Worm (Caenorhabditis elegans) whole organism, young adult: Measurements from ENCODE around the gene exp-2.

Experiments
- F23B12.7 ChIP-seq: sonication (generic microtip); optimal IDR thresholded peaks from 2 replicates; lab custom pipeline; 2017; ENCODE audit warnings: missing genetic modification characterization, mild to moderate bottlenecking, missing compliant biosample characterization, antibody characterized with exemption, moderate library complexity; ENCODE audit not compliant: insufficient read depth
- F33H1.4 ChIP-seq: fragments of 200-800 bp; sonication (Bioruptor generic); IDR thresholded peaks from 2 replicates; pipeline ENCODE4 v1.3.6; 2022; ENCODE audit warnings: missing genetic modification reagents, missing genetic modification characterization, missing compliant biosample characterization
- F57C9.4 ChIP-seq: sonication (generic microtip); optimal IDR thresholded peaks from 2 replicates; lab custom pipeline; 2017; ENCODE audit warnings: mild to moderate bottlenecking, missing genetic modification characterization, missing compliant biosample characterization
- T26A5.8 ChIP-seq: sonication (generic microtip); optimal IDR thresholded peaks from 2 replicates; lab custom pipeline; 2016; ENCODE audit warnings: missing genetic modification characterization, missing compliant biosample characterization
- Y53G8AR.9 ChIP-seq: fragments of 200-800 bp; sonication (Bioruptor generic); conservative IDR thresholded peaks from 2 replicates; pipeline ENCODE4 v1.3.6; 2022; ENCODE audit warnings: missing genetic modification reagents, missing genetic modification characterization, missing compliant biosample characterization
- aptf-3 ChIP-seq: fragments of 200-800 bp; sonication (Bioruptor generic); IDR thresholded peaks from 2 replicates; pipeline ENCODE4 v1.3.6; 2022; ENCODE audit warnings: missing genetic modification characterization, missing compliant biosample characterization
- athp-1 ChIP-seq: sonication (generic microtip); optimal IDR thresholded peaks from 2 replicates; lab custom pipeline; 2017; ENCODE audit warnings: mild to moderate bottlenecking, missing genetic modification characterization, missing compliant biosample characterization
- attf-3 ChIP-seq: fragments of 200-800 bp; sonication (Bioruptor generic); conservative IDR thresholded peaks from 2 replicates; pipeline ENCODE4 v1.3.6; 2022; ENCODE audit warnings: missing genetic modification reagents, missing genetic modification characterization, missing compliant biosample characterization
- attf-5 ChIP-seq: fragments of 200-800 bp; sonication (Bioruptor generic); optimal IDR thresholded peaks from 2 replicates; lab custom pipeline; 2018; ENCODE audit warnings: mild to moderate bottlenecking, missing genetic modification characterization, missing compliant biosample characterization
- bed-2 ChIP-seq: fragments of 200-800 bp; sonication (Bioruptor generic); IDR thresholded peaks from 2 replicates; pipeline ENCODE4 v1.3.6; 2022; ENCODE audit warnings: missing genetic modification reagents, missing genetic modification characterization, missing compliant biosample characterization
- ceh-58 ChIP-seq: fragments of 200-800 bp; sonication (Bioruptor generic); IDR thresholded peaks from 2 replicates; pipeline ENCODE4 v1.3.6; 2022; ENCODE audit warnings: missing genetic modification characterization, missing compliant biosample characterization
- ceh-79 ChIP-seq: sonication (generic microtip); optimal IDR thresholded peaks from 2 replicates; lab custom pipeline; 2017; ENCODE audit warnings: mild to moderate bottlenecking, missing genetic modification characterization, missing compliant biosample characterization
- dox-1 ChIP-seq: fragments of 200-800 bp; sonication (Bioruptor generic); IDR thresholded peaks from 2 replicates; pipeline ENCODE4 v1.3.6; 2022; ENCODE audit warnings: missing genetic modification reagents, missing genetic modification characterization, missing compliant biosample characterization
- dpl-1 ChIP-seq: fragments of 150-350 bp; optimal IDR thresholded peaks from 2 replicates; lab custom pipeline; 2014; ENCODE audit warnings: missing biosample characterization, missing genetic modification reagents, missing genetic modification characterization
- efl-1 ChIP-seq: fragments of 150-350 bp; optimal IDR thresholded peaks from 2 replicates; lab custom pipeline; 2014; ENCODE audit warnings: missing biosample characterization, missing genetic modification reagents, missing genetic modification characterization
- egl-18 ChIP-seq: fragments of 200-800 bp; sonication (Bioruptor generic); IDR thresholded peaks from 2 replicates; pipeline ENCODE4 v1.3.6; 2022; ENCODE audit warnings: missing genetic modification reagents, missing genetic modification characterization, missing compliant biosample characterization
- egrh-3 ChIP-seq: fragments of 200-800 bp; sonication (Bioruptor generic); IDR thresholded peaks from 2 replicates; pipeline ENCODE4 v1.3.6; 2022; ENCODE audit warnings: missing genetic modification reagents, missing genetic modification characterization, missing compliant biosample characterization
- ekl-4 ChIP-seq: fragments of 200-800 bp; sonication (Bioruptor generic); IDR thresholded peaks from 2 replicates; pipeline ENCODE4 v1.3.6; 2022; ENCODE audit warnings: missing genetic modification reagents, missing genetic modification characterization, missing compliant biosample characterization
- hlh-26 ChIP-seq: fragments of 200-800 bp; sonication (Bioruptor generic); conservative IDR thresholded peaks from 2 replicates; pipeline ENCODE4 v1.3.6; 2022; ENCODE audit warnings: missing genetic modification reagents, missing genetic modification characterization, missing compliant biosample characterization
- hsf-1 ChIP-seq: fragments of 200-800 bp; sonication (Bioruptor generic); IDR thresholded peaks from 2 replicates; pipeline ENCODE4 v1.3.6; 2022; ENCODE audit warnings: missing genetic modification reagents, missing genetic modification characterization, missing compliant biosample characterization
- let-607 ChIP-seq, 2 experiments: fragments of 200-800 bp in 1 of 2; sonication (Bioruptor generic) in 1 of 2; sonication (generic microtip) in 1 of 2; optimal IDR thresholded peaks; 2 replicates each; lab custom pipeline; 2016 to 2018; ENCODE audit warnings: mild to moderate bottlenecking in 2 of 2, missing compliant biosample characterization in 2 of 2, missing genetic modification characterization in 2 of 2, moderate library complexity in 2 of 2, missing genotype in 1 of 2
- lin-40 ChIP-seq: sonication (generic microtip); optimal IDR thresholded peaks from 2 replicates; lab custom pipeline; 2016; ENCODE audit warnings: missing genetic modification characterization, mild to moderate bottlenecking, missing compliant biosample characterization, missing genotype, missing genetic modification reagents
- lin-54 ChIP-seq: fragments of 200-800 bp; sonication (Bioruptor generic); optimal IDR thresholded peaks from 2 replicates; lab custom pipeline; 2018; ENCODE audit warnings: mild to moderate bottlenecking, missing genetic modification characterization, missing compliant biosample characterization
- madf-6 ChIP-seq: fragments of 200-800 bp; sonication (Bioruptor generic); IDR thresholded peaks from 2 replicates; pipeline ENCODE4 v1.3.6; 2022; ENCODE audit warnings: missing genetic modification reagents, missing genetic modification characterization, missing compliant biosample characterization
- madf-8 ChIP-seq: fragments of 200-800 bp; sonication (Bioruptor generic); conservative IDR thresholded peaks from 2 replicates; pipeline ENCODE4 v1.3.6; 2022; ENCODE audit warnings: missing genetic modification reagents, missing genetic modification characterization, missing compliant biosample characterization
- mes-4 ChIP-seq: sonication (generic microtip); optimal IDR thresholded peaks from 2 replicates; lab custom pipeline; 2016; ENCODE audit warnings: missing genotype, missing genetic modification characterization, missing compliant biosample characterization
- nhr-179 ChIP-seq: sonication (generic microtip); optimal IDR thresholded peaks from 2 replicates; lab custom pipeline; 2016; ENCODE audit warnings: mild to moderate bottlenecking, missing genetic modification characterization, missing compliant biosample characterization
- nhr-27 ChIP-seq: fragments of 200-800 bp; sonication (Bioruptor generic); optimal IDR thresholded peaks from 2 replicates; lab custom pipeline; 2018; ENCODE audit warnings: mild to moderate bottlenecking, missing genetic modification characterization, moderate library complexity, missing compliant biosample characterization
- pha-4 ChIP-seq: fragments of 150-350 bp; sonication (generic microtip); optimal IDR thresholded peaks from 2 replicates; lab custom pipeline; 2014; ENCODE audit warnings: missing biosample characterization, missing genetic modification reagents, missing genetic modification characterization
- repo-1 ChIP-seq: sonication (generic microtip); optimal IDR thresholded peaks from 2 replicates; lab custom pipeline; 2017; ENCODE audit warnings: mild to moderate bottlenecking, missing genetic modification characterization, missing compliant biosample characterization
- snpc-1.1 ChIP-seq: sonication (generic microtip); optimal IDR thresholded peaks from 2 replicates; lab custom pipeline; 2017; ENCODE audit warnings: missing genetic modification characterization, mild to moderate bottlenecking, missing compliant biosample characterization, antibody characterized with exemption, moderate library complexity, missing genotype, missing genetic modification reagents; ENCODE audit not compliant: insufficient read depth
- unc-130 ChIP-seq: sonication (generic microtip); optimal IDR thresholded peaks from 2 replicates; lab custom pipeline; 2016; ENCODE audit warnings: missing genetic modification reagents, missing genetic modification characterization, missing compliant biosample characterization
- unc-62 ChIP-seq: fragments of 150-350 bp; optimal IDR thresholded peaks from 2 replicates; lab custom pipeline; 2014; ENCODE audit warnings: missing biosample characterization, missing genetic modification reagents, missing genetic modification characterization
- ztf-3 ChIP-seq: fragments of 200-800 bp; sonication (Bioruptor generic); optimal IDR thresholded peaks from 2 replicates; lab custom pipeline; 2018; ENCODE audit warnings: mild to moderate bottlenecking, missing genetic modification characterization, missing compliant biosample characterization
- ztf-6 ChIP-seq: fragments of 200-800 bp; sonication (Bioruptor generic); IDR thresholded peaks from 2 replicates; pipeline ENCODE4 v1.3.6; 2022; ENCODE audit warnings: missing genetic modification reagents, missing genetic modification characterization, missing compliant biosample characterization

Gene exp-2

ce11 chrV:6131100-6131499 is at the start of gene exp-2:
Gene exp-2 (plus strand): TSS chrV:6131400.
- no peak for TF ChIP-seq efl-1 (GFP tag; lab: Kevin White, UChicago)
- TF ChIP-seq F57C9.4 (tag; lab: Kevin White, UChicago) = no peak
- no peak for TF ChIP-seq repo-1
- no peak for TF ChIP-seq nhr-27 (tag; lab: Kevin White, UChicago)
- TF ChIP-seq attf-5 (GFP tag; lab: Kevin White, UChicago) = no peak
- TF ChIP-seq mes-4 = no peak
- no peak for TF ChIP-seq unc-62
- no peak for TF ChIP-seq athp-1 (tag; lab: Kevin White, UChicago)
- no peak for TF ChIP-seq ztf-6 (GFP tag; lab: Robert Waterston, UW)
- TF ChIP-seq egl-18 (GFP tag; lab: Robert Waterston, UW) = no peak
- TF ChIP-seq dpl-1 = no peak
- no peak for TF ChIP-seq Y53G8AR.9 (GFP tag; lab: Robert Waterston, UW)

ce11 chrV:6088977-6089376 is 42.2 kb upstream of the exp-2 start:
- TF ChIP-seq madf-6 (GFP tag; lab: Robert Waterston, UW) = peak; percentile 30; the same call in 1 of the 2 replicates
- peak; percentile 97 for TF ChIP-seq hsf-1 (GFP tag; lab: Robert Waterston, UW)
- 0 out of 2 replicates have a peak, but pooled peaks have one; percentile 32 for TF ChIP-seq dox-1 (GFP tag; lab: Robert Waterston, UW)

ce11 chrV:6091592-6091991 is 39.6 kb upstream of the exp-2 start:
- TF ChIP-seq egrh-3 (0 out of 2 replicates have a peak, but pooled peaks have one; percentile 54), F33H1.4 (peak; percentile 57)

- TF ChIP-seq madf-8 = no peak
- no peak for TF ChIP-seq F23B12.7 (tag; lab: Kevin White, UChicago)
- TF ChIP-seq hlh-26 (GFP tag; lab: Robert Waterston, UW) = no peak
- no peak for TF ChIP-seq pha-4
- no peak for TF ChIP-seq unc-130
- TF ChIP-seq snpc-1.1 = no peak
- TF ChIP-seq lin-40 (tag; lab: Kevin White, UChicago) = no peak
- no peak for TF ChIP-seq attf-3 (GFP tag; lab: Robert Waterston, UW)
- no peak for TF ChIP-seq nhr-179 (tag; lab: Kevin White, UChicago)
- no peak for TF ChIP-seq let-607 (tag; optimal IDR thresholded peaks at IDR 0.05; lab: Kevin White, UChicago)
- no peak for TF ChIP-seq egrh-3
- TF ChIP-seq ekl-4 (GFP tag; lab: Robert Waterston, UW) = no peak
- TF ChIP-seq ztf-3 (GFP tag; lab: Kevin White, UChicago) = no peak
- TF ChIP-seq bed-2 (GFP tag; lab: Robert Waterston, UW) = no peak
- no peak for TF ChIP-seq madf-6 (GFP tag; lab: Robert Waterston, UW)
- no peak for TF ChIP-seq lin-54
- no peak for TF ChIP-seq ceh-58 (GFP tag; lab: Robert Waterston, UW)
- TF ChIP-seq ceh-79 (tag; lab: Kevin White, UChicago) = no peak
- TF ChIP-seq T26A5.8 = no peak
- TF ChIP-seq aptf-3 (GFP tag; lab: Robert Waterston, UW) = no peak
Observed at ce11 chrV:6095829-6096228, 35.4 kb upstream of the exp-2 start, which contains the start of gene Y38A10A.7. Gene Y38A10A.7 (plus strand): TSS chrV:6096197.
